Worm (Caenorhabditis elegans): ENCODE data around the gene szy-4.

DNA sequence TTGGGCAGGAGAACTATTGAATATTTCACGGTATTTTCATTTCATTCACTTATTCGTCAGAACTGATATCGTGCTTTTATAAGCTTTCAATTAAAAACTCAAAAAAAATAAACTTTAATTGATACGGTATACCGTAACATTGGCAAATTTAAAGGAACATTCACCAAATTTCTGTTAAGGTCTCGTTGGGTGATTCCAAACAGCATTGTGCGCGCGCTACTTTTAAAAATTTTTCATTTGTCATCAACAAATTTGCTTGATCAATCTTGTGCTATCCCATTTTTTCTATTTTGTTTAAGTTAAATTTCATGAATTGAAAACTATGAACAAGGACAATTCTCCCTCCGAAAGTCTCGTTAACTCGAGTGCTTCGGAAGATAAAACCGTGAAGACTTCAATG is at the start of gene szy-4:
- TF ChIP-seq lsy-2 (tag; optimal IDR thresholded peaks at IDR 0.05) (no peak), tbx-8 (GFP tag; optimal IDR thresholded peaks at IDR 0.05) (no peak), nhr-12 (tag; optimal IDR thresholded peaks at IDR 0.05) (no peak), elt-3 (tag; optimal IDR thresholded peaks at IDR 0.05) (no peak)

Measured in whole organism, mixed stage, embryonic.